Fruit fly (Drosophila melanogaster) whole organism, embryonic: ENCODE results near the gene CG10300.

Experiments
- B-H1 ChIP-seq: fragments of 200-800 bp; sonication (Bioruptor generic); IDR thresholded peaks from 3 replicates; pipeline ENCODE4 v1.3.6; 2022; ENCODE audit warnings: missing biosample characterization, missing genetic modification characterization
- CG10431 ChIP-seq: fragments of 200-800 bp; sonication (Bioruptor generic); optimal IDR thresholded peaks from 3 replicates; lab custom pipeline; 2018; ENCODE audit warnings: missing biosample characterization, mild to moderate bottlenecking, missing genetic modification characterization
- CG10565 ChIP-seq: fragments of 200-800 bp; sonication (Bioruptor generic); optimal IDR thresholded peaks from 3 replicates; lab custom pipeline; 2016; ENCODE audit warnings: missing biosample characterization, mild to moderate bottlenecking, missing genetic modification characterization
- CG13287 ChIP-seq: fragments of 200-800 bp; sonication (Bioruptor generic); IDR thresholded peaks from 2 replicates; pipeline ENCODE4 v1.3.6; 2022; ENCODE audit warnings: missing biosample characterization, missing genetic modification characterization; ENCODE audit not compliant: partially characterized antibody
- CG14710 ChIP-seq: fragments of 200-800 bp; sonication (Bioruptor generic); optimal IDR thresholded peaks from 3 replicates; lab custom pipeline; 2019; ENCODE audit warnings: missing biosample characterization, mild to moderate bottlenecking, missing genetic modification characterization, moderate library complexity
- CG15011 ChIP-seq: fragments of 200-800 bp; sonication (Bioruptor generic); optimal IDR thresholded peaks from 3 replicates; lab custom pipeline; 2018; ENCODE audit warnings: missing biosample characterization, mild to moderate bottlenecking, missing genetic modification characterization
- CG18262 ChIP-seq: fragments of 200-800 bp; optimal IDR thresholded peaks from 3 replicates; lab custom pipeline; 2019; ENCODE audit warnings: missing biosample characterization, mild to moderate bottlenecking, missing genetic modification characterization, moderate library complexity
- CG18619 ChIP-seq: fragments of 200-800 bp; sonication (Bioruptor generic); optimal IDR thresholded peaks from 3 replicates; lab custom pipeline; 2017; ENCODE audit warnings: missing biosample characterization, mild to moderate bottlenecking, missing genetic modification characterization
- CG18764 ChIP-seq: fragments of 200-800 bp; sonication (Bioruptor generic); optimal IDR thresholded peaks from 3 replicates; lab custom pipeline; 2016; ENCODE audit warnings: missing biosample characterization, missing genetic modification characterization
- CG2889 ChIP-seq: fragments of 200-800 bp; sonication (Bioruptor generic); IDR thresholded peaks from 3 replicates; pipeline ENCODE4 v1.3.6; 2022; ENCODE audit warnings: missing biosample characterization, missing genetic modification characterization
- CG30403 ChIP-seq: fragments of 200-800 bp; sonication (Bioruptor generic); optimal IDR thresholded peaks from 3 replicates; lab custom pipeline; 2016; ENCODE audit warnings: missing biosample characterization, missing genetic modification characterization
- CG3163 ChIP-seq: fragments of 200-800 bp; sonication (Bioruptor generic); optimal IDR thresholded peaks from 3 replicates; lab custom pipeline; 2016; ENCODE audit warnings: missing biosample characterization, missing genetic modification characterization
- CG5245 ChIP-seq: fragments of 200-800 bp; sonication (Bioruptor generic); optimal IDR thresholded peaks from 3 replicates; lab custom pipeline; 2016; ENCODE audit warnings: missing biosample characterization, missing genetic modification characterization
- CG6272 ChIP-seq: fragments of 200-800 bp; sonication (Bioruptor generic); IDR thresholded peaks from 2 replicates; pipeline ENCODE4 v1.3.6; 2022; ENCODE audit warnings: missing biosample characterization, missing genetic modification characterization
- CG6791 ChIP-seq: fragments of 200-800 bp; sonication (Bioruptor generic); IDR thresholded peaks from 3 replicates; pipeline ENCODE4 v1.3.6; 2022; ENCODE audit warnings: missing biosample characterization, missing genetic modification characterization; ENCODE audit not compliant: partially characterized antibody
- CG8089 ChIP-seq: fragments of 200-800 bp; sonication (Bioruptor generic); optimal IDR thresholded peaks from 3 replicates; lab custom pipeline; 2016; ENCODE audit warnings: missing biosample characterization, missing genetic modification characterization
- CG8924 ChIP-seq: fragments of 200-800 bp; optimal IDR thresholded peaks from 3 replicates; lab custom pipeline; 2019; ENCODE audit warnings: missing biosample characterization, mild to moderate bottlenecking, missing genetic modification characterization, moderate library complexity
- CG9437 ChIP-seq: fragments of 200-800 bp; sonication (Bioruptor generic); optimal IDR thresholded peaks from 2 replicates; lab custom pipeline; 2018; ENCODE audit warnings: missing biosample characterization, mild to moderate bottlenecking, missing genetic modification characterization
- CG9797 ChIP-seq: fragments of 200-800 bp; sonication (Bioruptor generic); optimal IDR thresholded peaks from 3 replicates; lab custom pipeline; 2018; ENCODE audit warnings: missing biosample characterization, mild to moderate bottlenecking, missing genetic modification characterization
- CHES-1-like ChIP-seq: fragments of 200-800 bp; sonication (Bioruptor generic); optimal IDR thresholded peaks from 2 replicates; lab custom pipeline; 2016; ENCODE audit warnings: missing biosample characterization, missing genetic modification characterization
- D ChIP-seq, 2 experiments: fragments of 200-800 bp in 1 of 2; fragments of >200 bp in 1 of 2; sonication (Bioruptor generic) in 1 of 2; optimal IDR thresholded peaks; 2 replicates in 1 of 2; 3 replicates in 1 of 2; lab custom pipeline; 2017; ENCODE audit warnings: mild to moderate bottlenecking in 1 of 2, missing biosample characterization in 1 of 2, missing genetic modification characterization in 1 of 2, missing genetic modification reagents in 1 of 2
- Dbx ChIP-seq: fragments of 200-800 bp; sonication (Bioruptor generic); IDR thresholded peaks from 3 replicates; pipeline ENCODE4 v1.3.6; 2022; ENCODE audit warnings: missing biosample characterization, missing genetic modification characterization
- Dek ChIP-seq: fragments of 200-800 bp; sonication (Bioruptor generic); optimal IDR thresholded peaks from 3 replicates; lab custom pipeline; 2019; ENCODE audit warnings: missing biosample characterization, mild to moderate bottlenecking, missing genetic modification characterization, moderate library complexity
- Dll ChIP-seq: fragments of 200-800 bp; sonication (Bioruptor generic); IDR thresholded peaks from 4 replicates; pipeline ENCODE4 v1.3.6; 2022; ENCODE audit warnings: missing biosample characterization, missing genetic modification characterization; ENCODE audit not compliant: partially characterized antibody
- Fer3 ChIP-seq: fragments of 200-800 bp; sonication (Bioruptor generic); optimal IDR thresholded peaks from 2 replicates; lab custom pipeline; 2018; ENCODE audit warnings: missing biosample characterization, mild to moderate bottlenecking, missing genetic modification characterization, moderate library complexity
- HLH4C ChIP-seq: fragments of 200-800 bp; sonication (Bioruptor generic); IDR thresholded peaks from 3 replicates; pipeline ENCODE4 v1.3.6; 2022; ENCODE audit warnings: missing biosample characterization, missing genetic modification characterization; ENCODE audit not compliant: partially characterized antibody
- Hey ChIP-seq: fragments of 200-800 bp; sonication (Bioruptor generic); optimal IDR thresholded peaks from 3 replicates; lab custom pipeline; 2018; ENCODE audit warnings: missing biosample characterization, mild to moderate bottlenecking, missing genetic modification characterization
- Hr39 ChIP-seq: fragments of >200 bp; optimal IDR thresholded peaks from 2 replicates; lab custom pipeline; 2017
- Lhr ChIP-seq: fragments of 200-800 bp; sonication (Bioruptor generic); optimal IDR thresholded peaks from 3 replicates; lab custom pipeline; 2017; ENCODE audit warnings: mild to moderate bottlenecking, missing biosample characterization, missing genetic modification reagents, missing genetic modification characterization
- Med ChIP-seq: fragments of 200-800 bp; sonication (Bioruptor generic); peaks from one replicate; lab custom pipeline; 2016; ENCODE audit warnings: missing biosample characterization, missing genetic modification characterization, mild to moderate bottlenecking, inconsistent platforms, moderate library complexity
- Nf-YB ChIP-seq: fragments of 200-800 bp; sonication (Bioruptor generic); optimal IDR thresholded peaks from 3 replicates; lab custom pipeline; 2019; ENCODE audit warnings: missing biosample characterization, mild to moderate bottlenecking, missing genetic modification characterization, moderate library complexity
- Poxn ChIP-seq: fragments of 200-800 bp; sonication (Bioruptor generic); IDR thresholded peaks from 2 replicates; pipeline ENCODE4 v1.3.6; 2022; ENCODE audit warnings: missing biosample characterization, missing genetic modification characterization
- bcd ChIP-seq: fragments of 200-800 bp; sonication (Bioruptor generic); optimal IDR thresholded peaks from 2 replicates; lab custom pipeline; 2017; ENCODE audit warnings: missing biosample characterization, mild to moderate bottlenecking, missing genetic modification characterization
- cas ChIP-seq: fragments of 200-800 bp; sonication (Bioruptor generic); IDR thresholded peaks from 2 replicates; pipeline ENCODE4 v1.3.6; 2022; ENCODE audit warnings: missing biosample characterization, missing genetic modification characterization
- cato ChIP-seq: fragments of 200-800 bp; sonication (Bioruptor generic); optimal IDR thresholded peaks from 2 replicates; lab custom pipeline; 2016; ENCODE audit warnings: missing biosample characterization, missing genetic modification characterization, borderline replicate concordance
- crc ChIP-seq: fragments of 200-800 bp; sonication (Bioruptor generic); optimal IDR thresholded peaks from 2 replicates; lab custom pipeline; 2016; ENCODE audit warnings: missing biosample characterization, missing genetic modification characterization
- cwo ChIP-seq: fragments of 200-800 bp; sonication (Bioruptor generic); optimal IDR thresholded peaks from 3 replicates; lab custom pipeline; 2017; ENCODE audit warnings: missing biosample characterization, missing genetic modification characterization, mild to moderate bottlenecking, moderate library complexity, missing genetic modification reagents
- gcm2 ChIP-seq: fragments of 200-800 bp; sonication (Bioruptor generic); optimal IDR thresholded peaks from 2 replicates; lab custom pipeline; 2016; ENCODE audit warnings: missing biosample characterization, missing genetic modification characterization
- inv ChIP-seq: fragments of 200-800 bp; sonication (Bioruptor generic); IDR thresholded peaks from 2 replicates; pipeline ENCODE4 v1.3.6; 2022; ENCODE audit warnings: missing biosample characterization, missing genetic modification characterization; ENCODE audit not compliant: partially characterized antibody
- jigr1 ChIP-seq: fragments of 200-800 bp; sonication (Bioruptor generic); IDR thresholded peaks from 3 replicates; pipeline ENCODE4 v1.3.6; 2022; ENCODE audit warnings: missing biosample characterization, missing genetic modification characterization
- lab ChIP-seq: fragments of 200-800 bp; sonication (Bioruptor generic); optimal IDR thresholded peaks from 3 replicates; lab custom pipeline; 2017; ENCODE audit warnings: missing biosample characterization, missing genetic modification characterization, mild to moderate bottlenecking, moderate library complexity, missing genetic modification reagents
- mam ChIP-seq: fragments of 200-800 bp; sonication (Bioruptor generic); optimal IDR thresholded peaks from 3 replicates; lab custom pipeline; 2016; ENCODE audit warnings: missing biosample characterization, missing genetic modification characterization
- pum ChIP-seq: fragments of 200-800 bp; sonication (Bioruptor generic); optimal IDR thresholded peaks from 2 replicates; lab custom pipeline; 2016; ENCODE audit warnings: missing biosample characterization, missing genetic modification characterization
- scrt ChIP-seq: fragments of 200-800 bp; sonication (Bioruptor generic); optimal IDR thresholded peaks from 2 replicates; lab custom pipeline; 2018; ENCODE audit warnings: missing biosample characterization, mild to moderate bottlenecking, missing genetic modification characterization, moderate library complexity
- shn ChIP-seq: fragments of 200-800 bp; sonication (Bioruptor generic); optimal IDR thresholded peaks from 3 replicates; lab custom pipeline; 2016; ENCODE audit warnings: missing biosample characterization, missing genetic modification characterization
- tap ChIP-seq: fragments of 200-800 bp; optimal IDR thresholded peaks from 3 replicates; lab custom pipeline; 2019; ENCODE audit warnings: missing biosample characterization, mild to moderate bottlenecking, missing genetic modification characterization, moderate library complexity
- tio ChIP-seq: fragments of 200-800 bp; sonication (Bioruptor generic); optimal IDR thresholded peaks from 2 replicates; lab custom pipeline; 2017; ENCODE audit warnings: missing biosample characterization, missing genetic modification characterization, inconsistent platforms
- trem ChIP-seq: fragments of 200-800 bp; optimal IDR thresholded peaks from 3 replicates; lab custom pipeline; 2019; ENCODE audit warnings: missing biosample characterization, mild to moderate bottlenecking, missing genetic modification characterization, moderate library complexity
- tx ChIP-seq: fragments of 200-800 bp; sonication (Bioruptor generic); optimal IDR thresholded peaks from 2 replicates; lab custom pipeline; 2016; ENCODE audit warnings: missing biosample characterization, missing genetic modification characterization
- zen ChIP-seq: fragments of 200-800 bp; sonication (Bioruptor generic); optimal IDR thresholded peaks from 3 replicates; lab custom pipeline; 2018; ENCODE audit warnings: missing biosample characterization, mild to moderate bottlenecking, missing genetic modification characterization, moderate library complexity

The CG10300 gene

DNA sequence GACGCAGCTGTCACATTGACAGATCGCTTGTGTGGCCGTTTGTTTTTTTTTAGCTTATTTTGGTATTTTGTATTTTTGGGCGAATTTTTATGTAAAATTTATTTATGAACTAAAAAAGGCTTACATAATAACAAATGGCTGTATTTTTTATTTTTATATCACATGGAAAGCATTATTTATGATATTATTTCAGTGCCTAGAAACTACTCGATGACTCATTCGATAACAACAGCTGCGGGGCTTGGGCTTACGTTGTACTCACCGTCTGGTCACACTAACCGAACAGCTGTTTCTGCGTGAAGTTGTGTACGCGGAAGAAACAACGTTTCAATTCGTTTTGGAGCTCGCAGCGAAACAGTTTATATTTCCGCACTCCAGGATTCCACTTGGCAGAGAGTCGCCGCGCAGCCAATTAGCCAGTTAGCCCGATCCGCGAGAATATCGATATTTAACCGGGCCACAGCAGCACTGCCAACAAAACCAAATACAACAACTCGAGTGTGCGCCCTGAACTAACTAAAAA, 21.7 kb downstream of the CG10300 start, which contains the start of the genes Hmgcr and Rpn9 (continued):
- TF ChIP-seq Fer3 (tag; lab: Kevin White, UChicago) (peak; percentile 3), scrt (GFP tag; lab: Kevin White, UChicago) (peak; percentile 18), CG18764 (GFP tag; lab: Kevin White, UChicago) (no peak), bcd (GFP tag; lab: Kevin White, UChicago) (no peak), Hey (tag; lab: Kevin White, UChicago) (no peak), Med (GFP tag; lab: Kevin White, UChicago) (peak; percentile 83), CG10431 (peak; percentile 54), CG18619 (no peak), CG8924 (tag; lab: Kevin White, UChicago) (peak; percentile 44), Dek (tag; lab: Kevin White, UChicago) (no peak), CG3163 (no peak), Dll (GFP tag; lab: Robert Waterston, UW) (0 out of 4 replicates have a peak, but pooled peaks have one; percentile 40), lab (GFP tag; lab: Kevin White, UChicago) (peak; percentile 32), tap (no peak), zen (tag; lab: Kevin White, UChicago) (peak; percentile 45), shn (peak; percentile 27), CG14710 (tag; lab: Kevin White, UChicago) (peak; percentile 77), tio (GFP tag; lab: Kevin White, UChicago) (no peak), CG8089 (GFP tag; lab: Kevin White, UChicago) (peak; percentile 0), CHES-1-like (GFP tag; lab: Kevin White, UChicago) (peak; percentile 53), cato (GFP tag; lab: Kevin White, UChicago) (no peak), CG5245 (GFP tag; lab: Kevin White, UChicago) (no peak), trem (tag; lab: Kevin White, UChicago) (peak; percentile 73), D (optimal IDR thresholded peaks at IDR 0.05; lab: Kevin White, UChicago) (no peak), D (GFP tag; optimal IDR thresholded peaks at IDR 0.05; lab: Kevin White, UChicago) (no peak), CG10565 (GFP tag; lab: Kevin White, UChicago) (no peak), CG13287 (GFP tag; lab: Robert Waterston, UW) (peak; percentile 57; the same call in 1 of the 2 replicates), CG18262 (tag; lab: Kevin White, UChicago) (peak; percentile 24), gcm2 (GFP tag; lab: Kevin White, UChicago) (no peak), tx (GFP tag; lab: Kevin White, UChicago) (no peak), CG6791 (no peak), Hr39 (no peak), pum (no peak), jigr1 (GFP tag; lab: Robert Waterston, UW) (no peak), Lhr (GFP tag; lab: Kevin White, UChicago) (peak; percentile 79), CG2889 (GFP tag; lab: Robert Waterston, UW) (no peak), cas (GFP tag; lab: Robert Waterston, UW) (no peak), CG9437 (GFP tag; lab: Kevin White, UChicago) (peak; percentile 58), CG9797 (GFP tag; lab: Kevin White, UChicago) (peak; percentile 97), HLH4C (GFP tag; lab: Robert Waterston, UW) (peak; percentile 8; the same call in 1 of the 3 replicates), CG6272 (no peak), Dbx (no peak), mam (GFP tag; lab: Kevin White, UChicago) (no peak), Nf-YB (GFP tag; lab: Kevin White, UChicago) (peak; percentile 27), CG15011 (GFP tag; lab: Kevin White, UChicago) (no peak), B-H1 (GFP tag; lab: Robert Waterston, UW) (no peak), crc (GFP tag; lab: Kevin White, UChicago) (no peak), cwo (GFP tag; lab: Kevin White, UChicago) (no peak), inv (GFP tag; lab: Robert Waterston, UW) (no peak), Poxn (no peak), CG30403 (GFP tag; lab: Kevin White, UChicago) (peak; percentile 13)
